Worm (Caenorhabditis elegans) whole organism, early embryonic: ENCODE data around the gene F28C10.3.

Experiments used
- B0310.2 ChIP-seq: sonication (generic microtip); optimal IDR thresholded peaks from 2 replicates; lab custom pipeline; 2016; ENCODE audit warnings: mild to moderate bottlenecking, missing genetic modification characterization, missing compliant biosample characterization
- F13C5.2 ChIP-seq: sonication (generic microtip); optimal IDR thresholded peaks from 2 replicates; lab custom pipeline; 2017; ENCODE audit warnings: mild to moderate bottlenecking, missing genetic modification characterization, inconsistent platforms, missing compliant biosample characterization
- aly-1 ChIP-seq: sonication (generic microtip); optimal IDR thresholded peaks from 2 replicates; lab custom pipeline; 2016; ENCODE audit warnings: missing genetic modification characterization, missing compliant biosample characterization
- ama-1 ChIP-seq: fragments of 150-350 bp; optimal IDR thresholded peaks from 2 replicates; lab custom pipeline; 2014
- ceh-13 ChIP-seq: fragments of 200-800 bp; sonication (Bioruptor generic); optimal IDR thresholded peaks from 2 replicates; lab custom pipeline; 2018; ENCODE audit warnings: mild to moderate bottlenecking, missing genetic modification characterization, missing compliant biosample characterization
- ceh-36 ChIP-seq: sonication (generic microtip); optimal IDR thresholded peaks from 2 replicates; lab custom pipeline; 2016; ENCODE audit warnings: missing genetic modification characterization, inconsistent platforms, missing compliant biosample characterization
- ets-7 ChIP-seq: sonication (generic microtip); optimal IDR thresholded peaks from 2 replicates; lab custom pipeline; 2016; ENCODE audit warnings: missing genotype, missing genetic modification characterization, missing compliant biosample characterization
- flt-1 ChIP-seq: fragments of 200-800 bp; sonication (Bioruptor generic); IDR thresholded peaks from 2 replicates; pipeline ENCODE4 v1.3.6; 2022; ENCODE audit warnings: missing genetic modification characterization, missing compliant biosample characterization
- hmbx-1 ChIP-seq: sonication (generic microtip); optimal IDR thresholded peaks from 2 replicates; lab custom pipeline; 2016; ENCODE audit warnings: mild to moderate bottlenecking, missing genetic modification characterization, missing compliant biosample characterization
- hmg-4 ChIP-seq: fragments of 200-800 bp; sonication (Bioruptor generic); optimal IDR thresholded peaks from 2 replicates; lab custom pipeline; 2018; ENCODE audit warnings: mild to moderate bottlenecking, missing genetic modification characterization, missing compliant biosample characterization
- hnd-1 ChIP-seq: sonication (generic microtip); optimal IDR thresholded peaks from 2 replicates; lab custom pipeline; 2016; ENCODE audit warnings: missing genetic modification characterization, missing compliant biosample characterization
- pes-1 ChIP-seq: fragments of 200-800 bp; sonication (Bioruptor generic); IDR thresholded peaks from 2 replicates; pipeline ENCODE4 v1.3.6; 2022; ENCODE audit warnings: missing genetic modification reagents, missing genetic modification characterization, missing compliant biosample characterization
- scrt-1 ChIP-seq: fragments of 200-800 bp; sonication (Bioruptor generic); IDR thresholded peaks from 2 replicates; pipeline ENCODE4 v1.3.6; 2022; ENCODE audit warnings: missing genetic modification characterization, missing compliant biosample characterization
- sea-1 ChIP-seq: fragments of 200-800 bp; sonication (Bioruptor generic); conservative IDR thresholded peaks from 2 replicates; pipeline ENCODE4 v1.3.6; 2022; ENCODE audit warnings: missing genetic modification characterization, missing compliant biosample characterization
- tbx-11 ChIP-seq: fragments of 200-800 bp; sonication (Bioruptor generic); IDR thresholded peaks from 2 replicates; pipeline ENCODE4 v1.3.6; 2022; ENCODE audit warnings: missing genetic modification characterization, missing compliant biosample characterization
- tbx-37 ChIP-seq: fragments of 200-800 bp; sonication (Bioruptor generic); conservative IDR thresholded peaks from 2 replicates; pipeline ENCODE4 v1.3.6; 2022; ENCODE audit warnings: missing genetic modification reagents, missing genetic modification characterization, missing compliant biosample characterization
- tra-4 ChIP-seq: sonication (generic microtip); optimal IDR thresholded peaks from 2 replicates; lab custom pipeline; 2017; ENCODE audit warnings: missing genetic modification characterization, missing compliant biosample characterization

F28C10.3 gene

ce11 chrX:530909-531308, 4.7 kb downstream of the F28C10.3 start, which contains the start of gene B0310.6:
Gene B0310.6 (minus strand): TSS chrX:531009.
- TF ChIP-seq ceh-13, result no peak
- TF ChIP-seq ceh-36 (tag; lab: Kevin White, UChicago), result no peak
- TF ChIP-seq hnd-1 (tag; lab: Kevin White, UChicago), result no peak
- TF ChIP-seq pes-1 (GFP tag; lab: Robert Waterston, UW), result no peak
- TF ChIP-seq tbx-37 (GFP tag; lab: Robert Waterston, UW), result no peak
- no peak for TF ChIP-seq hmg-4 (GFP tag; lab: Kevin White, UChicago)
- no peak for TF ChIP-seq F13C5.2 (tag; lab: Kevin White, UChicago)
- TF ChIP-seq tra-4 (tag; lab: Kevin White, UChicago), result no peak
- TF ChIP-seq ama-1 (lab: Kevin White, UChicago), result no peak
- no peak for TF ChIP-seq flt-1 (GFP tag; lab: Robert Waterston, UW)
- no peak for TF ChIP-seq sea-1 (GFP tag; lab: Robert Waterston, UW)

- TF ChIP-seq flt-1 (GFP tag; lab: Robert Waterston, UW) (no peak), ets-7 (no peak), F13C5.2 (tag; lab: Kevin White, UChicago) (no peak), ceh-36 (tag; lab: Kevin White, UChicago) (no peak), hmbx-1 (tag; lab: Kevin White, UChicago) (no peak), pes-1 (GFP tag; lab: Robert Waterston, UW) (no peak), ceh-13 (no peak), ama-1 (lab: Kevin White, UChicago) (no peak), scrt-1 (no peak)
Observed at ce11 chrX:530011-530410, 5.6 kb downstream of the F28C10.3 start, which contains the start of gene ugt-46. Gene ugt-46 (minus strand): TSS chrX:530289.

ce11 chrX:529386-529785, 6.2 kb downstream of the F28C10.3 start:
- TF ChIP-seq ceh-13, result no peak
- TF ChIP-seq sea-1 (GFP tag; lab: Robert Waterston, UW), result no peak
- no peak for TF ChIP-seq B0310.2
- no peak for TF ChIP-seq scrt-1
- no peak for TF ChIP-seq pes-1 (GFP tag; lab: Robert Waterston, UW)
- TF ChIP-seq ets-7, result no peak
- TF ChIP-seq tbx-11 (GFP tag; lab: Robert Waterston, UW), result no peak
- TF ChIP-seq tra-4 (tag; lab: Kevin White, UChicago), result no peak
- TF ChIP-seq ceh-36 (tag; lab: Kevin White, UChicago), result no peak
- TF ChIP-seq hmbx-1 (tag; lab: Kevin White, UChicago), result no peak

- TF ChIP-seq flt-1 (GFP tag; lab: Robert Waterston, UW) (no peak), ets-7 (no peak), pes-1 (GFP tag; lab: Robert Waterston, UW) (no peak), ama-1 (lab: Kevin White, UChicago) (no peak), aly-1 (tag; lab: Kevin White, UChicago) (no peak), tbx-37 (GFP tag; lab: Robert Waterston, UW) (no peak), hmbx-1 (tag; lab: Kevin White, UChicago) (no peak), hmg-4 (GFP tag; lab: Kevin White, UChicago) (no peak), F13C5.2 (tag; lab: Kevin White, UChicago) (no peak), scrt-1 (no peak), ceh-36 (tag; lab: Kevin White, UChicago) (no peak), tra-4 (tag; lab: Kevin White, UChicago) (no peak), ceh-13 (no peak), hnd-1 (tag; lab: Kevin White, UChicago) (no peak), sea-1 (GFP tag; lab: Robert Waterston, UW) (no peak), B0310.2 (no peak), tbx-11 (GFP tag; lab: Robert Waterston, UW) (no peak)
Observed at ce11 chrX:528761-529160, 6.9 kb downstream of the F28C10.3 start.

ce11 chrX:527663-528062, 8.0 kb downstream of the F28C10.3 start:
- TF ChIP-seq scrt-1 (no peak), tra-4 (tag; lab: Kevin White, UChicago) (no peak), B0310.2 (no peak), aly-1 (tag; lab: Kevin White, UChicago) (no peak), ceh-36 (tag; lab: Kevin White, UChicago) (no peak), hnd-1 (tag; lab: Kevin White, UChicago) (no peak), tbx-11 (GFP tag; lab: Robert Waterston, UW) (no peak), pes-1 (GFP tag; lab: Robert Waterston, UW) (no peak), hmbx-1 (tag; lab: Kevin White, UChicago) (no peak)

- TF ChIP-seq sea-1 (GFP tag; lab: Robert Waterston, UW), result no peak
- no peak for TF ChIP-seq hmg-4 (GFP tag; lab: Kevin White, UChicago)
- no peak for TF ChIP-seq tbx-11 (GFP tag; lab: Robert Waterston, UW)
- no peak for TF ChIP-seq B0310.2
- no peak for TF ChIP-seq flt-1 (GFP tag; lab: Robert Waterston, UW)
- TF ChIP-seq tbx-37 (GFP tag; lab: Robert Waterston, UW), result no peak
- no peak for TF ChIP-seq scrt-1
- no peak for TF ChIP-seq pes-1 (GFP tag; lab: Robert Waterston, UW)
- no peak for TF ChIP-seq hmbx-1 (tag; lab: Kevin White, UChicago)
Observed at ce11 chrX:524498-524897, 11.1 kb downstream of the F28C10.3 start.

ce11 chrX:520881-521280, 14.7 kb downstream of the F28C10.3 start, which contains the start of gene B0310.3:
Gene B0310.3 (minus strand): TSS chrX:520981.
- no peak for TF ChIP-seq ceh-13

ce11 chrX:514023-514422, 21.6 kb downstream of the F28C10.3 start:
- TF ChIP-seq tra-4 (tag; lab: Kevin White, UChicago) (no peak), ets-7 (no peak), flt-1 (GFP tag; lab: Robert Waterston, UW) (no peak), sea-1 (GFP tag; lab: Robert Waterston, UW) (no peak), B0310.2 (no peak), tbx-11 (GFP tag; lab: Robert Waterston, UW) (no peak), pes-1 (GFP tag; lab: Robert Waterston, UW) (no peak), tbx-37 (GFP tag; lab: Robert Waterston, UW) (no peak), aly-1 (tag; lab: Kevin White, UChicago) (no peak), ceh-36 (tag; lab: Kevin White, UChicago) (no peak), scrt-1 (no peak), hmbx-1 (tag; lab: Kevin White, UChicago) (no peak), ama-1 (lab: Kevin White, UChicago) (no peak), hmg-4 (GFP tag; lab: Kevin White, UChicago) (no peak), hnd-1 (tag; lab: Kevin White, UChicago) (no peak)
